Worm (Caenorhabditis elegans): ENCODE results near the gene ZK666.15.

- TF ChIP-seq skn-1 (tag; optimal IDR thresholded peaks at IDR 0.05): no peak
- TF ChIP-seq unc-39 (tag; optimal IDR thresholded peaks at IDR 0.05): no peak
- TF ChIP-seq ztf-11 (tag; optimal IDR thresholded peaks at IDR 0.05): no peak
- no peak for TF ChIP-seq lin-39 (tag; optimal IDR thresholded peaks at IDR 0.05)
- TF ChIP-seq pqm-1 (tag; optimal IDR thresholded peaks at IDR 0.05): no peak
- no peak for TF ChIP-seq nhr-67 (tag; optimal IDR thresholded peaks at IDR 0.05)
- no peak for TF ChIP-seq hmg-11 (tag; optimal IDR thresholded peaks at IDR 0.05)
- no peak for TF ChIP-seq ceh-28 (tag; optimal IDR thresholded peaks at IDR 0.05)
- no peak for TF ChIP-seq snpc-4 (tag; optimal IDR thresholded peaks at IDR 0.05)
- TF ChIP-seq ceh-9 (tag; optimal IDR thresholded peaks at IDR 0.05): no peak
- no peak for TF ChIP-seq ceh-16 (tag; optimal IDR thresholded peaks at IDR 0.05)
These were observed 41.7 kb upstream of the ZK666.15 start for ce11 chrII:10444971-10445707.
